Fruit fly (Drosophila melanogaster) whole organism, adult: ENCODE data around the gene CG7300.

Experiments used
- CG11617 ChIP-seq: fragments of 200-800 bp; sonication (Bioruptor generic); optimal IDR thresholded peaks from 2 replicates; lab custom pipeline; 2017; ENCODE audit warnings: mild to moderate bottlenecking, missing biosample characterization, missing genetic modification reagents, missing genetic modification characterization
- CG12768 ChIP-seq: fragments of 200-800 bp; sonication (Bioruptor generic); optimal IDR thresholded peaks from 2 replicates; lab custom pipeline; 2017; ENCODE audit warnings: missing biosample characterization, missing genetic modification characterization, mild to moderate bottlenecking, moderate library complexity, missing genetic modification reagents
- CG14711 ChIP-seq: fragments of 200-800 bp; sonication (Bioruptor generic); optimal IDR thresholded peaks from 2 replicates; lab custom pipeline; 2018; ENCODE audit warnings: missing biosample characterization, mild to moderate bottlenecking, missing genetic modification characterization, moderate library complexity
- CG1620 ChIP-seq: fragments of 200-800 bp; sonication (Bioruptor generic); optimal IDR thresholded peaks from 2 replicates; lab custom pipeline; 2016; ENCODE audit warnings: missing biosample characterization, missing genetic modification characterization
- CG33017 ChIP-seq: fragments of 200-800 bp; sonication (Bioruptor generic); optimal IDR thresholded peaks from 2 replicates; lab custom pipeline; 2018; ENCODE audit warnings: missing biosample characterization, mild to moderate bottlenecking, missing genetic modification characterization, moderate library complexity
- CG5204 ChIP-seq: fragments of 200-800 bp; sonication (Bioruptor generic); optimal IDR thresholded peaks from 2 replicates; lab custom pipeline; 2016; ENCODE audit warnings: missing biosample characterization, missing genetic modification characterization
- CG7045 ChIP-seq: fragments of 200-800 bp; sonication (Bioruptor generic); optimal IDR thresholded peaks from 2 replicates; lab custom pipeline; 2017; ENCODE audit warnings: missing biosample characterization, mild to moderate bottlenecking, missing genetic modification characterization
- CG7101 ChIP-seq: fragments of 200-800 bp; sonication (Bioruptor generic); optimal IDR thresholded peaks from 2 replicates; lab custom pipeline; 2018; ENCODE audit warnings: missing biosample characterization, mild to moderate bottlenecking, missing genetic modification characterization, moderate library complexity
- Clk ChIP-seq: fragments of 200-800 bp; sonication (Bioruptor generic); optimal IDR thresholded peaks from 2 replicates; lab custom pipeline; 2017; ENCODE audit warnings: missing biosample characterization, missing genetic modification characterization
- Crg-1 ChIP-seq: fragments of 200-800 bp; sonication (Bioruptor generic); optimal IDR thresholded peaks from 2 replicates; lab custom pipeline; 2016; ENCODE audit warnings: missing biosample characterization, missing genetic modification characterization
- Hr96 ChIP-seq: fragments of 200-800 bp; sonication (Bioruptor generic); optimal IDR thresholded peaks from 2 replicates; lab custom pipeline; 2016; ENCODE audit warnings: missing biosample characterization, missing genetic modification characterization
- Mnt ChIP-seq: fragments of 200-800 bp; sonication (Bioruptor generic); optimal IDR thresholded peaks from 2 replicates; lab custom pipeline; 2016; ENCODE audit warnings: missing biosample characterization, mild to moderate bottlenecking, missing genetic modification characterization
- bab1 ChIP-seq: fragments of 200-800 bp; sonication (Bioruptor generic); optimal IDR thresholded peaks from 3 replicates; lab custom pipeline; 2019; ENCODE audit warnings: missing biosample characterization, mild to moderate bottlenecking, missing genetic modification characterization, moderate library complexity
- cic ChIP-seq: fragments of 200-800 bp; sonication (Bioruptor generic); optimal IDR thresholded peaks from 2 replicates; lab custom pipeline; 2017; ENCODE audit warnings: missing biosample characterization, mild to moderate bottlenecking, missing genetic modification characterization, moderate library complexity
- cnc ChIP-seq, 2 experiments: fragments of >200 bp; optimal IDR thresholded peaks; 2 replicates each; lab custom pipeline; 2017
- kay ChIP-seq: fragments of 200-800 bp; sonication (Bioruptor generic); peaks from one replicate; lab custom pipeline; 2016; ENCODE audit warnings: missing biosample characterization, missing genetic modification characterization, borderline replicate concordance
- ovo ChIP-seq: fragments of 200-800 bp; sonication (Bioruptor generic); optimal IDR thresholded peaks from 2 replicates; lab custom pipeline; 2016; ENCODE audit warnings: missing biosample characterization, missing genetic modification characterization
- pad ChIP-seq: fragments of 200-800 bp; sonication (Bioruptor generic); optimal IDR thresholded peaks from 3 replicates; lab custom pipeline; 2017; ENCODE audit warnings: missing biosample characterization, missing genetic modification characterization, mild to moderate bottlenecking, moderate library complexity, missing genetic modification reagents
- tj ChIP-seq: fragments of 200-800 bp; sonication (Bioruptor generic); optimal IDR thresholded peaks from 3 replicates; lab custom pipeline; 2017; ENCODE audit warnings: missing biosample characterization, mild to moderate bottlenecking, missing genetic modification characterization, moderate library complexity
- toe ChIP-seq: fragments of 200-800 bp; sonication (Bioruptor generic); optimal IDR thresholded peaks from 2 replicates; lab custom pipeline; 2016; ENCODE audit warnings: missing biosample characterization, missing genetic modification characterization

Gene CG7300

DNA sequence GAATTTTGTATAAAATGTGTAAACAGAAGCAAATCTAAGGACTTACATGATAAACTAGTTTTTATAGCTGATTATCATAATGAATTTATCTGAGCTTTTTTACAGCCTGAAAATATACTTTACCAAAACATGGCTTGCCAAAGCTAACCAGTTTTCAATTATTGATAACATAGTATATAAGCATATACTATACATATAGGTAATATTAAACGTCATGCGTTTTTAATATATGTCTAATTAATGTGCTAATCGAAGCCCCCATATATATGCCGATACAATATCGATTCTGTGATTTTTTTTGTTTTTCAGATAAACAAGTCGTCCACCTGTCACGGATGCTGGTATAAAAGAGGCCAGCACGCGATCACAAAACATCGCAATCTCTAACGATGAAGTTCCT lies 16.2 kb downstream of the CG7300 start, which contains the start of gene CG17107:
Gene CG17107, plus strand, starts transcription at position 301 of the 400 bp plus-strand sequence.
- TF ChIP-seq cic (GFP tag; lab: Kevin White, UChicago) (no peak), bab1 (no peak), CG7101 (tag; lab: Kevin White, UChicago) (no peak), CG11617 (GFP tag; lab: Kevin White, UChicago) (no peak), ovo (GFP tag; lab: Kevin White, UChicago) (no peak), cnc (optimal IDR thresholded peaks at IDR 0.05; lab: Kevin White, UChicago) (no peak), CG5204 (GFP tag; lab: Kevin White, UChicago) (no peak), Clk (GFP tag; lab: Kevin White, UChicago) (no peak), CG1620 (GFP tag; lab: Kevin White, UChicago) (no peak)

DNA sequence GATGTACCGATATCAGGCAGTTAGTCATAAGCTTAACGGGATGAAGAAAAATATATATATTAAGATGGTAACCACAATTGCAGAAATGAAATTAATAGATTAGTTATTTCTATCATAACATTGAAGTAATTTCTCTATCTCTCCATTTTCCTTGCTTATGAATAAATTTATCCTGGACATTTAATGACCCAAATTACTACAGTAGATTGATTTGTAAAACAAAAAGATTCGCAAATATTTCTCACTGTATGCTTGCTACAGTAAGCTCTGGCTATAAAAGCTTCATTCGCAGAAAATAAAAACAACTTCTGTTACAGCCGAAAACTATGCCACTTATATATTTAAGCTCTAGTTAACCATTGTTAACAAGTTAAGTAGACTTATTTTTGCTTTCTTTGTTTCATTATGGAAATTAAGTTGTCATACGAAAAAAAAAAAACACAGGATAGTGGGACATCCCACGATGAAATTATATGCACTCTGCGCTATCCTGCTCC lies 17.2 kb downstream of the CG7300 start, which contains the start of gene CG17105:
Gene CG17105, plus strand, starts transcription at position 447 of the 497 bp plus-strand sequence.
- TF ChIP-seq cic (GFP tag; lab: Kevin White, UChicago): no peak
- no peak for TF ChIP-seq CG5204 (GFP tag; lab: Kevin White, UChicago)
- TF ChIP-seq CG14711 (tag; lab: Kevin White, UChicago): no peak
- TF ChIP-seq bab1: no peak
- TF ChIP-seq CG7101 (tag; lab: Kevin White, UChicago): no peak
- TF ChIP-seq cnc (optimal IDR thresholded peaks at IDR 0.05; lab: Kevin White, UChicago): no peak
- TF ChIP-seq Clk (GFP tag; lab: Kevin White, UChicago): no peak
- no peak for TF ChIP-seq ovo (GFP tag; lab: Kevin White, UChicago)
- TF ChIP-seq kay (GFP tag; lab: Kevin White, UChicago): no peak
- TF ChIP-seq Crg-1: no peak
- no peak for TF ChIP-seq CG11617 (GFP tag; lab: Kevin White, UChicago)
- no peak for TF ChIP-seq Hr96 (GFP tag; lab: Kevin White, UChicago)
- no peak for TF ChIP-seq tj (GFP tag; lab: Kevin White, UChicago)
- no peak for TF ChIP-seq pad (GFP tag; lab: Kevin White, UChicago)

DNA sequence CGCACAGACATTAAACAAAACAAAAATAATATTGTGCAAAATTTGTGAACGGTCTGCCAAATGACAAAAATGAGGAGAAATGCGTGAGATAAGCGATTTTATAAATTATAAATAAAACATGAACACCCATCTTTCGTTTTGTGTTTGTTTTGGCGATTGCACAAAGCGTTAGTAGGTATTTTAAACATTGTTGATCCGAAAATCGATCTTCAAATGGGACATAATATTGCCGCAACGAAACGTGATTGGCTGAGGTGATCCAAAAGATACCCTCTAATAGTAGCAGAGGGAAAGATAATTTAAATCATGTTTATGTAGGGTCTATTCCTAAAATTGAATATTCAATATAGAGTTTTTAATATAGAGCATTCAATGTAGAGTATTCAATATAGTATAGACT lies 18.3 kb downstream of the CG7300 start:
- TF ChIP-seq CG7045 (GFP tag; lab: Kevin White, UChicago) (no peak), CG12768 (GFP tag; lab: Kevin White, UChicago) (no peak), CG14711 (tag; lab: Kevin White, UChicago) (no peak), CG7101 (tag; lab: Kevin White, UChicago) (no peak), CG11617 (GFP tag; lab: Kevin White, UChicago) (no peak), kay (GFP tag; lab: Kevin White, UChicago) (peak; percentile 73), cnc (optimal IDR thresholded peaks at IDR 0.05; lab: Kevin White, UChicago) (no peak), Clk (GFP tag; lab: Kevin White, UChicago) (no peak)

DNA sequence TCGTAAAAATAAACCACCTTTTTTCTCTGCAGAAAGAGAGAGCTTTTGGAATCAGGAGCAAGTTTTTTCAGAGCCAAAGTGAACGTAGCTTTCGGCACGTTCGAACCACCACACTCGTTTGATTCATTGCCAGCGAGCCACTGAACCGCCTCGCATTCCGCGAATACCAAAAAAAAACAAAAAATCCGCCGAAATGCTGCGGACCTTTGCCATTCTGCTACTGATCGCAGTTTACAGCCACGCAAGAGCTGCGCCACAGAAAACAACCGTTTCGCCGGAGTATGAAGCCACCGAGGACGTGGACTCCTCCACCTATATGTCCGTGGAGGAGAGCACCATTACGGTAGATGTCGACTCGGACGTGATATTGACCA lies 20.1 kb downstream of the CG7300 start:
- TF ChIP-seq CG5204 (GFP tag; lab: Kevin White, UChicago) (no peak), cnc (optimal IDR thresholded peaks at IDR 0.05; lab: Kevin White, UChicago) (no peak), CG11617 (GFP tag; lab: Kevin White, UChicago) (no peak), kay (GFP tag; lab: Kevin White, UChicago) (no peak), CG33017 (tag; lab: Kevin White, UChicago) (no peak), CG12768 (GFP tag; lab: Kevin White, UChicago) (no peak), pad (GFP tag; lab: Kevin White, UChicago) (no peak), Crg-1 (no peak), CG14711 (tag; lab: Kevin White, UChicago) (no peak), CG7101 (tag; lab: Kevin White, UChicago) (no peak)

DNA sequence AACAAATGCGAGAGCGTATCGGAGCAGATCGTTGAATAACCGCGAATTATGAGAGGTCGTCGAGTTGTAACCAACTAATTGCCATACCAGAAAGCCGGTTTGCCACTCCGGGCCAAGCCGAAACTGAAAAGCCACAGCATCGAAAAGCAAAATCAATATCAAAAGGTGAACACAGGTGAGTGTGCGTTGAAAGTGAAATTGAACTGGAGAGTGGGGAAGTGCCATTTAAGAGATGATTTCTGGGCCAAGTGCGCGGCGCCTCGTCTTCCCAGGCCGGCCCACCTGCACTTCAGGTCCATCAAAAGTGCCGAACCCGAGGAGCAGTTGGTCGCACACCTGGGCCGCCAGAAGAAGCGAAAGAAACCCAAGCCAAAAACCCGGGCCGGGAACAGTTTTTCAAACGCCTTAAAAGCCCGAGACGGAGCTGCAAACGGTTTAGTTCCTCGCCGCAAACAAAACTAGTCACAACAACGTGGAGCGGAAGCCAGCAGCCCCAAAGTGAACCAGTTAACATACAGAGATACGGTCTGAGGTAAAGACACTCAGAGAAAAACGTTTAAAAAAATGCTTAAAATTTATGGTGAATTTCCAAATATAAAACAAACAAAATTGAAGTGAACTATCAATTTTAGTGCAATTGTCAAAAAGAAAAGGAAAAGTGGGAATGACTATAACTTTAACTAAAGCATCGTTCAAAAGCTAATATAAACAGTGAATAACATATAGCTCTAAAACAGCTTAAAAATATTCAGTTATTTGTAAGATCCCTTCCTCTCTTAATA lies 20.7 kb downstream of the CG7300 start, which contains the start of gene CG17104:
Gene CG17104, plus strand, starts transcription at position 266 of the 782 bp plus-strand sequence.
- TF ChIP-seq ovo (GFP tag; lab: Kevin White, UChicago) (no peak), CG1620 (GFP tag; lab: Kevin White, UChicago) (no peak), CG12768 (GFP tag; lab: Kevin White, UChicago) (no peak), Mnt (no peak)

DNA sequence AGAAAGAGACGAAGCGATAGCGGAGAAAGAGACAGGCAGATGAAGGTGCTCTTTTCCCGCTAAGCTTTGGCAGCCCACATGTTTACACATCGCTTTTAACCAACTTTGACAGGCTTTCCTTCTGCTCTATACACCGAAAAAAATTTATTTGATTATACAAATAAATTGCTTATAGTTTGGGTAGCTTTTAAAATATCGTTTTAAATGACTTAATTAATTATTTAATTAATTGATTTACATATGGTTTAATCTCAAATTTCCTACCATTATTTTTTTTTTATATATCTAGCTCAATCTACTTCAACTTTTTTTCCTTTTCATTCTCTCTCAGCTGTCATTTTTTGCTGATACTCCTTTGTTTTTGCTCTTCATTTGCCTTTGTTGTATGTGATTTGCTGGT lies 24.9 kb downstream of the CG7300 start:
- TF ChIP-seq cic (GFP tag; lab: Kevin White, UChicago): no peak
- no peak for TF ChIP-seq CG7101 (tag; lab: Kevin White, UChicago)
- no peak for TF ChIP-seq pad (GFP tag; lab: Kevin White, UChicago)
- TF ChIP-seq CG7045 (GFP tag; lab: Kevin White, UChicago): no peak
- TF ChIP-seq cnc (optimal IDR thresholded peaks at IDR 0.05; lab: Kevin White, UChicago): no peak
- TF ChIP-seq CG14711 (tag; lab: Kevin White, UChicago): no peak
- no peak for TF ChIP-seq tj (GFP tag; lab: Kevin White, UChicago)
- TF ChIP-seq Clk (GFP tag; lab: Kevin White, UChicago): no peak
- TF ChIP-seq Mnt: no peak
- no peak for TF ChIP-seq ovo (GFP tag; lab: Kevin White, UChicago)
- no peak for TF ChIP-seq CG33017 (tag; lab: Kevin White, UChicago)
- TF ChIP-seq toe: no peak
